Worm (Caenorhabditis elegans): Measurements from ENCODE around the gene F35H8.12.

ce11 chrII:9601069-9601468 is 49.4 kb downstream of the F35H8.12 start:
- TF ChIP-seq ama-1 (optimal IDR thresholded peaks at IDR 0.05) (no peak), pes-1 (GFP tag; IDR thresholded peaks at IDR 0.05) (no peak), sea-1 (GFP tag; conservative IDR thresholded peaks at IDR 0.05) (no peak), tbx-11 (GFP tag; IDR thresholded peaks at IDR 0.05) (no peak), hnd-1 (tag; optimal IDR thresholded peaks at IDR 0.05) (no peak), ceh-36 (tag; optimal IDR thresholded peaks at IDR 0.05) (no peak), B0310.2 (tag; optimal IDR thresholded peaks at IDR 0.05) (no peak), hmbx-1 (tag; optimal IDR thresholded peaks at IDR 0.05) (no peak), flt-1 (GFP tag; IDR thresholded peaks at IDR 0.05) (no peak)
